Fruit fly (Drosophila melanogaster) S2 (cell line): Measurements from ENCODE around the gene lmgB.

Experiments
- CG8478 ChIP-seq: fragments of >200 bp; optimal IDR thresholded peaks from 2 replicates; lab custom pipeline; 2018
- CTCF ChIP-seq, 2 experiments: fragments of >200 bp; optimal IDR thresholded peaks; 2 replicates each; lab custom pipeline; 2018

DNA sequence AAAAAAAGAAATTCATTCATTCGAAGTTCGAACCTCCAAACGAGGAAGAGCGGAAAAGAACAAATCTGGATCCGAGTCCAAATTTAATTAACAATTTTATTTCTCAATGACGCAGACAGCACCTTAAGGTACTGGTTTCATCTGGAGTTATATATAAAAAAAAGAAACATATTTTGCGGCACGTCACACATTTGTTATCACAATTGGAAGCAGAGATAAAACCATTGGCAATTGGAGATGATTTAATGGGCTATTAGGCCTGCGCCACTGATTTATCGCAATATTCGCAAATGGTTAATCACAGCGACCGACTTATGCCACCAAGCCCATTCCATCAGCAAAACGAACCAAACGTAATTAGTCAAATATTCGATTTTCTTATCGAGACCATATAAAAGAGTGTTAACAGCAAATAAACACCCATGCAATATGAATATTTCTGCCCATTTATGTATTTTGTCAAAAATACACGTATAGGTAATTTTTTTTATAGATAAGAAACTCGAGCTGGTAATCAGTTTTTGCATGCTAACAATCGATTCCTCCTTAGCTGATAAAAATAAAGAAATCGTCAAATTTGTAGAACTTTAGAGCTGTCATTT is 10.1 kb upstream of the lmgB start:
- TF ChIP-seq CTCF (optimal IDR thresholded peaks at IDR 0.05; lab: Kevin White, UChicago) = no peak
- no peak for TF ChIP-seq CG8478 (lab: Kevin White, UChicago)
